Fruit fly (Drosophila melanogaster): Measurements from ENCODE around the gene tho2.
A peak's percentile ranks its signal among the peaks of the same experiment; 100 is the strongest.

The tho2 gene

dm6 chr2L:2177969-2178809 is 33.2 kb upstream of the tho2 start, which contains the start of gene aop:
TSS of gene aop (minus strand) at chr2L:2178754.
- TF ChIP-seq CG8159 (tag; optimal IDR thresholded peaks at IDR 0.05) (peak; percentile 24), CG9948 (tag; optimal IDR thresholded peaks at IDR 0.05) (peak; percentile 5), CG10348 (GFP tag; IDR thresholded peaks at IDR 0.05) (no peak), fd96Ca (GFP tag; IDR thresholded peaks at IDR 0.05) (no peak; the same call in 2 of the 3 replicates), CG13204 (GFP tag; optimal IDR thresholded peaks at IDR 0.05) (peak; percentile 57), Snoo (tag; optimal IDR thresholded peaks at IDR 0.05) (peak; percentile 30), rn (GFP tag; IDR thresholded peaks at IDR 0.05) (0 out of 2 replicates have a peak, but pooled peaks have one; percentile 36), Ets98B (GFP tag; IDR thresholded peaks at IDR 0.05) (no peak), gl (tag; optimal IDR thresholded peaks at IDR 0.05) (peak; percentile 22), Pif1B (GFP tag; optimal IDR thresholded peaks at IDR 0.05) (peak; percentile 44), CG32121 (GFP tag; IDR thresholded peaks at IDR 0.05) (no peak), EcR (GFP tag; optimal IDR thresholded peaks at IDR 0.05) (peak; percentile 77), CG14655 (GFP tag; optimal IDR thresholded peaks at IDR 0.05) (peak; percentile 30), CG12605 (GFP tag; IDR thresholded peaks at IDR 0.05) (no peak), CG34367 (tag; optimal IDR thresholded peaks at IDR 0.05) (peak; percentile 42), CG17806 (tag; optimal IDR thresholded peaks at IDR 0.05) (no peak), D1 (tag; optimal IDR thresholded peaks at IDR 0.05) (no peak), CG15710 (tag; optimal IDR thresholded peaks at IDR 0.05) (no peak), CG4496 (GFP tag; IDR thresholded peaks at IDR 0.05) (0 out of 3 replicates have a peak, but pooled peaks have one; percentile 23), CG8301 (tag; optimal IDR thresholded peaks at IDR 0.05) (peak; percentile 10), Pif1A (GFP tag; optimal IDR thresholded peaks at IDR 0.05) (peak; percentile 38)

- TF ChIP-seq CG17806 (tag; optimal IDR thresholded peaks at IDR 0.05) (peak; percentile 41), D1 (tag; optimal IDR thresholded peaks at IDR 0.05) (no peak), CG34367 (tag; optimal IDR thresholded peaks at IDR 0.05) (peak; percentile 41), gl (tag; optimal IDR thresholded peaks at IDR 0.05) (no peak), CG4496 (GFP tag; IDR thresholded peaks at IDR 0.05) (peak; percentile 69; the same call in 2 of the 3 replicates), EcR (GFP tag; optimal IDR thresholded peaks at IDR 0.05) (no peak), Ets98B (GFP tag; IDR thresholded peaks at IDR 0.05) (no peak), Pif1B (GFP tag; optimal IDR thresholded peaks at IDR 0.05) (peak; percentile 64), Snoo (tag; optimal IDR thresholded peaks at IDR 0.05) (peak; percentile 75), CG8301 (tag; optimal IDR thresholded peaks at IDR 0.05) (peak; percentile 50), rn (GFP tag; IDR thresholded peaks at IDR 0.05) (peak; percentile 33; the same call in 1 of the 2 replicates), CG15710 (tag; optimal IDR thresholded peaks at IDR 0.05) (peak; percentile 45), CG12605 (GFP tag; IDR thresholded peaks at IDR 0.05) (no peak), CG9948 (tag; optimal IDR thresholded peaks at IDR 0.05) (peak; percentile 42), CG8159 (tag; optimal IDR thresholded peaks at IDR 0.05) (peak; percentile 66), CG32121 (GFP tag; IDR thresholded peaks at IDR 0.05) (no peak), Pif1A (GFP tag; optimal IDR thresholded peaks at IDR 0.05) (peak; percentile 68), CG14655 (GFP tag; optimal IDR thresholded peaks at IDR 0.05) (peak; percentile 58), CG13204 (GFP tag; optimal IDR thresholded peaks at IDR 0.05) (no peak), fd96Ca (GFP tag; IDR thresholded peaks at IDR 0.05) (no peak), CG10348 (GFP tag; IDR thresholded peaks at IDR 0.05) (no peak)
Observed at dm6 chr2L:2177312-2177968, 32.5 kb upstream of the tho2 start.

- TF ChIP-seq CG8301 (tag; optimal IDR thresholded peaks at IDR 0.05) (peak; percentile 46), CG34367 (tag; optimal IDR thresholded peaks at IDR 0.05) (peak; percentile 38), Snoo (tag; optimal IDR thresholded peaks at IDR 0.05) (peak; percentile 20), EcR (GFP tag; optimal IDR thresholded peaks at IDR 0.05) (no peak), CG17806 (tag; optimal IDR thresholded peaks at IDR 0.05) (peak; percentile 33), CG4496 (GFP tag; IDR thresholded peaks at IDR 0.05) (peak; percentile 44; the same call in 2 of the 3 replicates), gl (tag; optimal IDR thresholded peaks at IDR 0.05) (peak; percentile 56), CG32121 (GFP tag; IDR thresholded peaks at IDR 0.05) (peak; percentile 45), D1 (tag; optimal IDR thresholded peaks at IDR 0.05) (peak; percentile 49), fd96Ca (GFP tag; IDR thresholded peaks at IDR 0.05) (peak; percentile 17; the same call in 1 of the 3 replicates), CG12605 (GFP tag; IDR thresholded peaks at IDR 0.05) (peak; percentile 73), Pif1B (GFP tag; optimal IDR thresholded peaks at IDR 0.05) (peak; percentile 60), CG15710 (tag; optimal IDR thresholded peaks at IDR 0.05) (peak; percentile 52), Pif1A (GFP tag; optimal IDR thresholded peaks at IDR 0.05) (peak; percentile 53), CG14655 (GFP tag; optimal IDR thresholded peaks at IDR 0.05) (peak; percentile 63), Ets98B (GFP tag; IDR thresholded peaks at IDR 0.05) (peak; percentile 23; the same call in 1 of the 2 replicates), CG9948 (tag; optimal IDR thresholded peaks at IDR 0.05) (peak; percentile 46), CG8159 (tag; optimal IDR thresholded peaks at IDR 0.05) (peak; percentile 73), CG10348 (GFP tag; IDR thresholded peaks at IDR 0.05) (no peak), rn (GFP tag; IDR thresholded peaks at IDR 0.05) (no peak), CG13204 (GFP tag; optimal IDR thresholded peaks at IDR 0.05) (peak; percentile 60)
Observed at dm6 chr2L:2175930-2176643, 31.1 kb upstream of the tho2 start.
